Worm (Caenorhabditis elegans): ENCODE results near the gene sir-2.1.
A peak's percentile ranks its signal among the peaks of the same experiment; 100 is the strongest.

The sir-2.1 gene

ce11 chrIV:10360336-10360735 is 5.7 kb downstream of the sir-2.1 start, which contains the start of gene ugt-59:
ugt-59 (plus strand) TSS chrIV:10360636.
- TF ChIP-seq php-3 (GFP tag; IDR thresholded peaks at IDR 0.05), result no peak

ce11 chrIV:10357842-10358241 is 8.2 kb downstream of the sir-2.1 start, which contains the start of gene gkow-1:
gkow-1 (plus strand) TSS chrIV:10358142.
- no peak for TF ChIP-seq unc-130 (GFP tag; optimal IDR thresholded peaks at IDR 0.05)
- no peak for TF ChIP-seq dve-1 (tag; optimal IDR thresholded peaks at IDR 0.05; ENCODE audit: insufficient read depth)
- no peak for TF ChIP-seq php-3 (GFP tag; IDR thresholded peaks at IDR 0.05)
- no peak for TF ChIP-seq duxl-1 (tag; optimal IDR thresholded peaks at IDR 0.05; ENCODE audit: poor library complexity)
- no peak for TF ChIP-seq dmd-9 (GFP tag; IDR thresholded peaks at IDR 0.05)
- TF ChIP-seq arid-1 (GFP tag; conservative IDR thresholded peaks at IDR 0.05), result no peak
- no peak for TF ChIP-seq nhr-237 (tag; optimal IDR thresholded peaks at IDR 0.05)

ce11 chrIV:10357072-10357471 is 9.0 kb downstream of the sir-2.1 start, which contains the start of gene R11A8.1:
R11A8.1 (minus strand) TSS chrIV:10357172.
- no peak for TF ChIP-seq nhr-10 (tag; optimal IDR thresholded peaks at IDR 0.05)
- no peak for TF ChIP-seq F37D6.2 (tag; optimal IDR thresholded peaks at IDR 0.05)
- TF ChIP-seq ceh-44 (GFP tag; IDR thresholded peaks at IDR 0.05), result no peak
- no peak for TF ChIP-seq daf-8 (GFP tag; IDR thresholded peaks at IDR 0.05)
- no peak for TF ChIP-seq tra-1 (GFP tag; IDR thresholded peaks at IDR 0.05)
- no peak for TF ChIP-seq F10B5.3 (tag; optimal IDR thresholded peaks at IDR 0.05)
- no peak for TF ChIP-seq zfp-2 (tag; optimal IDR thresholded peaks at IDR 0.05)
- no peak for TF ChIP-seq ceh-82 (tag; optimal IDR thresholded peaks at IDR 0.05)
- no peak for TF ChIP-seq dmd-9 (GFP tag; IDR thresholded peaks at IDR 0.05)
- no peak for TF ChIP-seq nhr-76 (tag; optimal IDR thresholded peaks at IDR 0.05)

ce11 chrIV:10352243-10352642 is 13.8 kb downstream of the sir-2.1 start, which contains the start of gene Y43C5B.2:
Y43C5B.2 (minus strand) TSS chrIV:10352343.
- no peak for TF ChIP-seq lim-7 (GFP tag; IDR thresholded peaks at IDR 0.05)
- no peak for TF ChIP-seq F49E8.2 (tag; optimal IDR thresholded peaks at IDR 0.05; ENCODE audit: borderline replicate concordance)
- TF ChIP-seq nhr-111 (GFP tag; optimal IDR thresholded peaks at IDR 0.05), result no peak
- TF ChIP-seq daf-8 (GFP tag; IDR thresholded peaks at IDR 0.05), result no peak
- TF ChIP-seq jun-1 (tag; optimal IDR thresholded peaks at IDR 0.05), result no peak
- TF ChIP-seq skn-1 (tag; optimal IDR thresholded peaks at IDR 0.05), result no peak
- TF ChIP-seq unc-130 (GFP tag; optimal IDR thresholded peaks at IDR 0.05), result no peak
- no peak for TF ChIP-seq snpc-1.2 (GFP tag; IDR thresholded peaks at IDR 0.05)

ce11 chrIV:10349871-10350640 is 16.0 kb downstream of the sir-2.1 start, which contains the start of the genes unc-43 and Y43C5B.3:
unc-43 (minus strand) TSS chrIV:10350217.
Y43C5B.3 (plus strand) TSS chrIV:10350590.
- TF ChIP-seq unc-62 (GFP tag; optimal IDR thresholded peaks at IDR 0.05 in 1 of 2) (no peak), unc-62 (tag; optimal IDR thresholded peaks at IDR 0.05) (no peak), saeg-2 (GFP tag; IDR thresholded peaks at IDR 0.05) (no peak), lin-13 (GFP tag; optimal IDR thresholded peaks at IDR 0.05) (no peak), daf-12 (tag; optimal IDR thresholded peaks at IDR 0.05) (no peak), T26A8.4 (GFP tag; IDR thresholded peaks at IDR 0.05) (no peak), snpc-4 (tag; optimal IDR thresholded peaks at IDR 0.05) (no peak), dve-1 (tag; optimal IDR thresholded peaks at IDR 0.05; ENCODE audit: insufficient read depth) (peak; percentile 54), nhr-48 (tag; optimal IDR thresholded peaks at IDR 0.05) (peak; percentile 2), mdl-1 (tag; optimal IDR thresholded peaks at IDR 0.05) (peak in 1 of 2 experiments; percentile 29), zip-2 (tag; optimal IDR thresholded peaks at IDR 0.05) (no peak), spr-3 (GFP tag; optimal IDR thresholded peaks at IDR 0.05) (no peak), ceh-28 (tag; optimal IDR thresholded peaks at IDR 0.05) (no peak), dmd-6 (GFP tag; IDR thresholded peaks at IDR 0.05) (peak; percentile 64), duxl-1 (tag; optimal IDR thresholded peaks at IDR 0.05; ENCODE audit: poor library complexity) (no peak), nhr-102 (tag; optimal IDR thresholded peaks at IDR 0.05) (no peak), madf-9 (GFP tag; conservative IDR thresholded peaks at IDR 0.05) (no peak), madf-5 (GFP tag; IDR thresholded peaks at IDR 0.05) (no peak), nhr-77 (tag; optimal IDR thresholded peaks at IDR 0.05) (peak; percentile 11), R02D3.7 (tag; optimal IDR thresholded peaks at IDR 0.05) (no peak), daf-16 (GFP tag; optimal IDR thresholded peaks at IDR 0.05) (no peak), daf-16 (tag; optimal IDR thresholded peaks at IDR 0.05) (peak; percentile 55), pqm-1 (tag; optimal IDR thresholded peaks at IDR 0.05) (peak; percentile 82), lsy-2 (tag; optimal IDR thresholded peaks at IDR 0.05) (no peak), jun-1 (tag; optimal IDR thresholded peaks at IDR 0.05) (no peak)
